Fruit fly (Drosophila melanogaster) whole organism, embryonic: Measurements from ENCODE around the gene CG5188.

Experiments used
- BEAF-32 ChIP-seq: fragments of 200-800 bp; sonication (Bioruptor generic); optimal IDR thresholded peaks from 3 replicates; lab custom pipeline; 2017; ENCODE audit warnings: missing biosample characterization, missing genetic modification characterization, mild to moderate bottlenecking, moderate library complexity, missing genetic modification reagents
- CG10267 ChIP-seq: fragments of 200-800 bp; sonication (Bioruptor generic); optimal IDR thresholded peaks from 2 replicates; lab custom pipeline; 2018; ENCODE audit warnings: missing biosample characterization, mild to moderate bottlenecking, missing genetic modification characterization, moderate library complexity
- CG10654 ChIP-seq: fragments of 200-800 bp; sonication (Bioruptor generic); optimal IDR thresholded peaks from 2 replicates; lab custom pipeline; 2016; ENCODE audit warnings: missing biosample characterization, missing genetic modification characterization
- CG11398 ChIP-seq: fragments of 200-800 bp; sonication (Bioruptor generic); optimal IDR thresholded peaks from 2 replicates; lab custom pipeline; 2016; ENCODE audit warnings: missing biosample characterization, missing genetic modification characterization
- CG12071 ChIP-seq: fragments of 200-800 bp; sonication (Bioruptor generic); optimal IDR thresholded peaks from 3 replicates; lab custom pipeline; 2018; ENCODE audit warnings: missing biosample characterization, mild to moderate bottlenecking, missing genetic modification characterization
- CG12769 ChIP-seq: fragments of 200-800 bp; sonication (Bioruptor generic); optimal IDR thresholded peaks from 2 replicates; lab custom pipeline; 2019; ENCODE audit warnings: missing biosample characterization, mild to moderate bottlenecking, missing genetic modification characterization, moderate library complexity
- CG12942 ChIP-seq: fragments of 200-800 bp; sonication (Bioruptor generic); optimal IDR thresholded peaks from 3 replicates; lab custom pipeline; 2016; ENCODE audit warnings: missing biosample characterization, missing genetic modification characterization
- CG13287 ChIP-seq: fragments of 200-800 bp; sonication (Bioruptor generic); IDR thresholded peaks from 2 replicates; pipeline ENCODE4 v1.3.6; 2022; ENCODE audit warnings: missing biosample characterization, missing genetic modification characterization; ENCODE audit not compliant: partially characterized antibody
- CG13424 ChIP-seq: fragments of 200-800 bp; sonication (Bioruptor generic); optimal IDR thresholded peaks from 2 replicates; lab custom pipeline; 2019; ENCODE audit warnings: missing biosample characterization, mild to moderate bottlenecking, missing genetic modification characterization, moderate library complexity
- CG14667 ChIP-seq: fragments of 200-800 bp; sonication (Bioruptor generic); IDR thresholded peaks from 2 replicates; pipeline ENCODE4 v1.3.6; 2022; ENCODE audit warnings: missing biosample characterization, missing genetic modification characterization
- CG17385 ChIP-seq: fragments of 200-800 bp; sonication (Bioruptor generic); optimal IDR thresholded peaks from 3 replicates; lab custom pipeline; 2018; ENCODE audit warnings: missing biosample characterization, mild to moderate bottlenecking, missing genetic modification characterization
- CG17802 ChIP-seq: fragments of 200-800 bp; sonication (Bioruptor generic); optimal IDR thresholded peaks from 2 replicates; lab custom pipeline; 2018; ENCODE audit warnings: missing biosample characterization, mild to moderate bottlenecking, missing genetic modification characterization, moderate library complexity
- CG17829 ChIP-seq: fragments of 200-800 bp; optimal IDR thresholded peaks from 2 replicates; lab custom pipeline; 2019; ENCODE audit warnings: missing biosample characterization, mild to moderate bottlenecking, missing genetic modification characterization, moderate library complexity
- CG1792 ChIP-seq: fragments of 200-800 bp; sonication (Bioruptor generic); optimal IDR thresholded peaks from 2 replicates; lab custom pipeline; 2016; ENCODE audit warnings: missing biosample characterization, missing genetic modification characterization
- CG4404 ChIP-seq: fragments of 200-800 bp; sonication (Bioruptor generic); IDR thresholded peaks from 2 replicates; pipeline ENCODE4 v1.3.6; 2022; ENCODE audit warnings: missing biosample characterization, missing genetic modification characterization
- CG4424 ChIP-seq: fragments of 200-800 bp; sonication (Bioruptor generic); optimal IDR thresholded peaks from 3 replicates; lab custom pipeline; 2016; ENCODE audit warnings: missing biosample characterization, missing genetic modification characterization
- CG5953 ChIP-seq: fragments of 200-800 bp; sonication (Bioruptor generic); IDR thresholded peaks from 2 replicates; pipeline ENCODE4 v1.3.6; 2022; ENCODE audit warnings: missing biosample characterization, missing genetic modification characterization
- CG7786 ChIP-seq: fragments of 200-800 bp; sonication (Bioruptor generic); optimal IDR thresholded peaks from 2 replicates; lab custom pipeline; 2016; ENCODE audit warnings: missing biosample characterization, missing genetic modification characterization
- CG8290 ChIP-seq, 3 experiments: fragments of 200-800 bp; sonication (Bioruptor generic); optimal IDR thresholded peaks; 2 replicates each; lab custom pipeline; 2016 to 2019; ENCODE audit warnings: missing biosample characterization in 3 of 3, missing genetic modification characterization in 3 of 3, mild to moderate bottlenecking in 2 of 3, moderate library complexity in 1 of 3
- CG8478 ChIP-seq: fragments of >200 bp; optimal IDR thresholded peaks from 2 replicates; lab custom pipeline; 2018
- CoRest ChIP-seq: fragments of 200-800 bp; sonication (Bioruptor generic); optimal IDR thresholded peaks from 3 replicates; lab custom pipeline; 2018; ENCODE audit warnings: missing biosample characterization, mild to moderate bottlenecking, missing genetic modification characterization, moderate library complexity
- ERR ChIP-seq: fragments of 200-800 bp; sonication (Bioruptor generic); optimal IDR thresholded peaks from 2 replicates; lab custom pipeline; 2016; ENCODE audit warnings: missing biosample characterization, missing genetic modification characterization
- Fer2 ChIP-seq: fragments of 200-800 bp; sonication (Bioruptor generic); optimal IDR thresholded peaks from 2 replicates; lab custom pipeline; 2018; ENCODE audit warnings: missing biosample characterization, mild to moderate bottlenecking, missing genetic modification characterization, moderate library complexity
- GATAe ChIP-seq: fragments of 200-800 bp; sonication (Bioruptor generic); conservative IDR thresholded peaks from 2 replicates; pipeline ENCODE4 v1.3.6; 2022; ENCODE audit warnings: missing biosample characterization, missing genetic modification characterization
- Mad ChIP-seq: fragments of 200-800 bp; sonication (Bioruptor generic); optimal IDR thresholded peaks from 2 replicates; lab custom pipeline; 2016; ENCODE audit warnings: missing biosample characterization, missing genetic modification characterization
- NC2β ChIP-seq: fragments of 200-800 bp; sonication (Bioruptor generic); optimal IDR thresholded peaks from 2 replicates; lab custom pipeline; 2016; ENCODE audit warnings: missing biosample characterization, missing genetic modification characterization
- Optix ChIP-seq: fragments of 200-800 bp; sonication (Bioruptor generic); IDR thresholded peaks from 3 replicates; pipeline ENCODE4 v1.3.6; 2022; ENCODE audit warnings: missing biosample characterization, missing genetic modification characterization
- Ravus ChIP-seq: fragments of 200-800 bp; sonication (Bioruptor generic); IDR thresholded peaks from 2 replicates; pipeline ENCODE4 v1.3.6; 2022; ENCODE audit warnings: missing biosample characterization, missing genetic modification characterization
- Sox100B ChIP-seq: fragments of 200-800 bp; sonication (Bioruptor generic); optimal IDR thresholded peaks from 3 replicates; lab custom pipeline; 2018; ENCODE audit warnings: missing biosample characterization, mild to moderate bottlenecking, missing genetic modification characterization
- Sry-δ ChIP-seq: fragments of 200-800 bp; sonication (Bioruptor generic); optimal IDR thresholded peaks from 2 replicates; lab custom pipeline; 2016; ENCODE audit warnings: missing biosample characterization, missing genetic modification characterization
- Stat92E ChIP-seq, 3 experiments: fragments of >200 bp in 2 of 3; fragments of 200-800 bp in 1 of 3; sonication (Bioruptor generic) in 1 of 3; optimal IDR thresholded peaks; 2 replicates each; lab custom pipeline; 2017 to 2019; ENCODE audit warnings: missing biosample characterization in 3 of 3, missing genetic modification characterization in 3 of 3, mild to moderate bottlenecking in 1 of 3, moderate library complexity in 1 of 3
- YL-1 ChIP-seq: fragments of 200-800 bp; sonication (Bioruptor generic); optimal IDR thresholded peaks from 3 replicates; lab custom pipeline; 2017; ENCODE audit warnings: missing biosample characterization, mild to moderate bottlenecking, missing genetic modification characterization
- amos ChIP-seq: fragments of 200-800 bp; sonication (Bioruptor generic); IDR thresholded peaks from 2 replicates; pipeline ENCODE4 v1.3.6; 2022; ENCODE audit warnings: missing biosample characterization, missing genetic modification characterization; ENCODE audit not compliant: partially characterized antibody
- bsh ChIP-seq, 2 experiments: fragments of 200-800 bp; sonication (Bioruptor generic); optimal IDR thresholded peaks; 2 replicates each; lab custom pipeline; 2017 to 2018; ENCODE audit warnings: mild to moderate bottlenecking in 2 of 2, missing biosample characterization in 2 of 2, missing genetic modification characterization in 2 of 2, moderate library complexity in 1 of 2
- crp ChIP-seq, 2 experiments: fragments of 200-800 bp; sonication (Bioruptor generic); optimal IDR thresholded peaks; 2 replicates in 1 of 2; 3 replicates in 1 of 2; lab custom pipeline; 2017; ENCODE audit warnings: missing biosample characterization in 2 of 2, missing genetic modification characterization in 2 of 2, mild to moderate bottlenecking in 1 of 2, moderate library complexity in 1 of 2
- dysf ChIP-seq: fragments of 200-800 bp; sonication (Bioruptor generic); IDR thresholded peaks from 3 replicates; pipeline ENCODE4 v1.3.6; 2022; ENCODE audit warnings: missing biosample characterization, missing genetic modification characterization
- eyg ChIP-seq: fragments of 200-800 bp; sonication (Bioruptor generic); optimal IDR thresholded peaks from 3 replicates; lab custom pipeline; 2016; ENCODE audit warnings: missing biosample characterization, missing genetic modification characterization
- fd64A ChIP-seq: fragments of 200-800 bp; sonication (Bioruptor generic); optimal IDR thresholded peaks from 3 replicates; lab custom pipeline; 2018; ENCODE audit warnings: missing biosample characterization, mild to moderate bottlenecking, missing genetic modification characterization
- fru ChIP-seq: fragments of >200 bp; optimal IDR thresholded peaks from 2 replicates; lab custom pipeline; 2017
- ftz-f1 ChIP-seq: fragments of 200-800 bp; sonication (Bioruptor generic); optimal IDR thresholded peaks from 2 replicates; lab custom pipeline; 2016; ENCODE audit warnings: missing biosample characterization, missing genetic modification characterization
- gfzf ChIP-seq: fragments of 200-800 bp; sonication (Bioruptor generic); optimal IDR thresholded peaks from 2 replicates; lab custom pipeline; 2016; ENCODE audit warnings: missing biosample characterization, mild to moderate bottlenecking, missing genetic modification characterization, moderate library complexity
- lab ChIP-seq: fragments of 200-800 bp; sonication (Bioruptor generic); optimal IDR thresholded peaks from 3 replicates; lab custom pipeline; 2017; ENCODE audit warnings: missing biosample characterization, missing genetic modification characterization, mild to moderate bottlenecking, moderate library complexity, missing genetic modification reagents
- otp ChIP-seq: fragments of 200-800 bp; sonication (Bioruptor generic); IDR thresholded peaks from 3 replicates; pipeline ENCODE4, ENCODE4 v1.3.6; 2022; ENCODE audit warnings: missing biosample characterization, missing genetic modification characterization
- pita ChIP-seq: fragments of 200-800 bp; sonication (Bioruptor generic); optimal IDR thresholded peaks from 2 replicates; lab custom pipeline; 2017; ENCODE audit warnings: missing biosample characterization, mild to moderate bottlenecking, missing genetic modification characterization
- sc ChIP-seq, 3 experiments: fragments of >200 bp in 2 of 3; fragments of 200-800 bp in 1 of 3; sonication (Bioruptor generic) in 1 of 3; optimal IDR thresholded peaks; 2 replicates in 2 of 3; 3 replicates in 1 of 3; lab custom pipeline; 2017; ENCODE audit warnings: mild to moderate bottlenecking in 1 of 3, missing biosample characterization in 1 of 3, missing genetic modification characterization in 1 of 3, missing genetic modification reagents in 1 of 3
- slbo ChIP-seq: fragments of 200-800 bp; sonication (Bioruptor generic); IDR thresholded peaks from 2 replicates; pipeline ENCODE4 v1.3.6; 2022; ENCODE audit warnings: missing biosample characterization, missing genetic modification characterization
- so ChIP-seq: fragments of 200-800 bp; sonication (Bioruptor generic); IDR thresholded peaks from 3 replicates; pipeline ENCODE4 v1.3.6; 2022; ENCODE audit warnings: missing biosample characterization, missing genetic modification characterization
- tin ChIP-seq: fragments of 200-800 bp; sonication (Bioruptor generic); optimal IDR thresholded peaks from 3 replicates; lab custom pipeline; 2016; ENCODE audit warnings: missing biosample characterization, missing genetic modification characterization
- zen2 ChIP-seq: fragments of 200-800 bp; sonication (Bioruptor generic); IDR thresholded peaks from 3 replicates; pipeline ENCODE4 v1.3.6; 2022; ENCODE audit warnings: missing biosample characterization, missing genetic modification characterization; ENCODE audit not compliant: partially characterized antibody

Gene CG5188

DNA sequence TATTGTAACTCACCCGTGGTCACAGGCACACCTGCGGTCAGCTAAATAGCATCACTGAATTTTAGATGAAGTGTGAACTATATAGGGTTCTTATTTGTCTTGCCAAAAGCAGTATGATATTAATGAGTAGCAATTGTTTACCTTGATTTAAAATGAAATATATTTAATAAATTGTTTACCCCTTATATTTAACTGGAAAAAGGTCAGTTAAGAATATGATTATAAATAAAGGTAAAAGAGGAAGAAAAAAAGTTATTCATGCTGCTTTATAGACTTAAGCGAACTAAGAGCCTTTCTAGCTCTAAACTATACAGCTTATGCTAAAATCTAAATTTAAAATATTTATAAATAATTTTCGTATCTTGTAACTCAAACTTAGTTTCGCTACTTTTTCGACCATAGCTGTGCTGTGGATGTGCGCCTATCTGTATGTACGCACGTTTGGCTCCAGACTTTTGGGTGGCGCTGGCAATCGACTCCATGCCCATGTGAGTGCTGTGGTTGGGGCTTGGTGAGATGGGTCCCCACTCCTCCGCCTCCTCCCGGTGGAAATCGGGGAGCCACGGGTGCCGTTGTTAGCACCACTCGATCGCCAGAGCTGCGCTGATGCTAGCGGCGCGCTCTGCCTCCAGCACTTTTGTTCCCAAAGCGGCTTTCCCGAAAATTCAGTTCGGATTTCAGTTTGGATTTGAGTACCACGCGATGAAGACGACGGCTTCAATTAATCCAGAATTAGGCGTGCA is 13.6 kb downstream of the CG5188 start, which contains the start of gene loh (continued):
- TF ChIP-seq Stat92E (GFP tag; optimal IDR thresholded peaks at IDR 0.05; lab: Kevin White, UChicago) (no peak), CG4424 (GFP tag; lab: Kevin White, UChicago) (peak; percentile 64), zen2 (GFP tag; lab: Robert Waterston, UW) (no peak), pita (GFP tag; lab: Kevin White, UChicago) (no peak), ftz-f1 (GFP tag; lab: Kevin White, UChicago) (no peak), NC2β (GFP tag; lab: Kevin White, UChicago) (no peak), CG12942 (GFP tag; lab: Kevin White, UChicago) (no peak), CG8290 (GFP tag; optimal IDR thresholded peaks at IDR 0.05; lab: Kevin White, UChicago) (no peak), CG8290 (tag; optimal IDR thresholded peaks at IDR 0.05; lab: Kevin White, UChicago) (no peak), tin (GFP tag; lab: Kevin White, UChicago) (peak; percentile 61), CG13424 (peak; percentile 73), CG1792 (GFP tag; lab: Kevin White, UChicago) (no peak), CG14667 (GFP tag; lab: Robert Waterston, UW) (no peak; the same call in 1 of the 2 replicates), CG17385 (GFP tag; lab: Kevin White, UChicago) (peak; percentile 65), CG13287 (no peak), fd64A (GFP tag; lab: Kevin White, UChicago) (no peak), Optix (GFP tag; lab: Robert Waterston, UW) (no peak), eyg (GFP tag; lab: Kevin White, UChicago) (no peak), CG4404 (no peak), CG8478 (lab: Kevin White, UChicago) (no peak), CG7786 (GFP tag; lab: Kevin White, UChicago) (no peak), CG17802 (no peak), so (GFP tag; lab: Robert Waterston, UW) (no peak; the same call in 2 of the 3 replicates), CG5953 (no peak), CG10267 (tag; lab: Kevin White, UChicago) (peak; percentile 64), CG11398 (GFP tag; lab: Kevin White, UChicago) (no peak), CG10654 (GFP tag; lab: Kevin White, UChicago) (no peak), Sox100B (GFP tag; lab: Kevin White, UChicago) (peak; percentile 85), lab (GFP tag; lab: Kevin White, UChicago) (no peak), amos (GFP tag; lab: Robert Waterston, UW) (no peak), fru (lab: Kevin White, UChicago) (no peak), Mad (no peak), CG12071 (GFP tag; lab: Kevin White, UChicago) (no peak), BEAF-32 (GFP tag; lab: Kevin White, UChicago) (no peak), YL-1 (GFP tag; lab: Kevin White, UChicago) (no peak), otp (GFP tag; lab: Robert Waterston, UW) (no peak), ERR (GFP tag; lab: Kevin White, UChicago) (no peak), Ravus (GFP tag; lab: Robert Waterston, UW) (no peak), Sry-δ (no peak), Fer2 (peak; percentile 2), crp (GFP tag; optimal IDR thresholded peaks at IDR 0.05; lab: Kevin White, UChicago) (no peak), GATAe (GFP tag; lab: Robert Waterston, UW) (no peak), CoRest (tag; lab: Kevin White, UChicago) (peak; percentile 73), dysf (no peak; the same call in 1 of the 3 replicates), CG12769 (tag; lab: Kevin White, UChicago) (peak; percentile 24), slbo (GFP tag; lab: Robert Waterston, UW) (no peak), CG17829 (tag; lab: Kevin White, UChicago) (peak; percentile 65), bsh (GFP tag; optimal IDR thresholded peaks at IDR 0.05; lab: Kevin White, UChicago) (peak in 1 of 2 experiments; percentile 63), gfzf (GFP tag; lab: Kevin White, UChicago) (no peak), sc (optimal IDR thresholded peaks at IDR 0.05; lab: Kevin White, UChicago) (no peak), sc (GFP tag; optimal IDR thresholded peaks at IDR 0.05; lab: Kevin White, UChicago) (peak; percentile 44)
